Worm (Caenorhabditis elegans): ENCODE data around the gene cnnm-5.

cnnm-5 gene

ce11 chrIII:3789688-3790371 lies 39.2 kb downstream of the cnnm-5 start (continued):
- no peak for TF ChIP-seq attf-5 (GFP tag; optimal IDR thresholded peaks at IDR 0.05)
- peak; percentile 56 for TF ChIP-seq him-1 (tag; optimal IDR thresholded peaks at IDR 0.05)
- TF ChIP-seq chd-7 (tag; optimal IDR thresholded peaks at IDR 0.05): peak; percentile 40
- TF ChIP-seq B0336.3 (GFP tag; IDR thresholded peaks at IDR 0.05): no peak
- TF ChIP-seq xnd-1 (tag; optimal IDR thresholded peaks at IDR 0.05): no peak
- TF ChIP-seq B0035.1 (tag; optimal IDR thresholded peaks at IDR 0.05): no peak
- TF ChIP-seq tlf-1 (GFP tag; optimal IDR thresholded peaks at IDR 0.05): no peak
- peak; percentile 34 for TF ChIP-seq atf-7 (tag; optimal IDR thresholded peaks at IDR 0.05)
- no peak for TF ChIP-seq ceh-100 (GFP tag; IDR thresholded peaks at IDR 0.05)
- TF ChIP-seq sdz-38 (tag; optimal IDR thresholded peaks at IDR 0.05): no peak
- no peak for TF ChIP-seq cebp-1 (GFP tag; IDR thresholded peaks at IDR 0.05)
- TF ChIP-seq cebp-1 (tag; optimal IDR thresholded peaks at IDR 0.05): peak; percentile 34
- TF ChIP-seq B0019.2 (GFP tag; conservative IDR thresholded peaks at IDR 0.05): no peak
- no peak for TF ChIP-seq dox-1 (GFP tag; IDR thresholded peaks at IDR 0.05)
- TF ChIP-seq F10E7.11 (tag; optimal IDR thresholded peaks at IDR 0.05): no peak
- no peak for TF ChIP-seq C06A6.2 (GFP tag; conservative IDR thresholded peaks at IDR 0.05)
- TF ChIP-seq K11D2.4 (GFP tag; IDR thresholded peaks at IDR 0.05): 0 out of 2 replicates have a peak, but pooled peaks have one; percentile 32
- no peak for TF ChIP-seq dpl-1 (GFP tag; optimal IDR thresholded peaks at IDR 0.05)
- no peak for TF ChIP-seq mel-28 (tag; optimal IDR thresholded peaks at IDR 0.05; ENCODE audit: borderline replicate concordance)
- no peak for TF ChIP-seq attf-3 (GFP tag; conservative IDR thresholded peaks at IDR 0.05)
- TF ChIP-seq lsl-1 (GFP tag; optimal IDR thresholded peaks at IDR 0.05): no peak
- TF ChIP-seq nfya-2 (GFP tag; IDR thresholded peaks at IDR 0.05): no peak
- no peak for TF ChIP-seq hrde-1 (tag; optimal IDR thresholded peaks at IDR 0.05; ENCODE audit: borderline replicate concordance)
- TF ChIP-seq madf-6 (GFP tag; IDR thresholded peaks at IDR 0.05): peak; percentile 8; the same call in 1 of the 2 replicates
- TF ChIP-seq ztf-6 (GFP tag; IDR thresholded peaks at IDR 0.05): no peak
- no peak for TF ChIP-seq F23B12.7 (tag; optimal IDR thresholded peaks at IDR 0.05; ENCODE audit: insufficient read depth)
- TF ChIP-seq F57C9.4 (tag; optimal IDR thresholded peaks at IDR 0.05): no peak
- no peak for TF ChIP-seq ceh-79 (tag; optimal IDR thresholded peaks at IDR 0.05)

ce11 chrIII:3786427-3786935 lies 42.5 kb downstream of the cnnm-5 start, which contains the start of gene acy-3:
TSS of gene acy-3 (minus strand) at chrIII:3786477.
- TF ChIP-seq ZK185.1 (tag; optimal IDR thresholded peaks at IDR 0.05; ENCODE audit: poor library complexity, severe bottlenecking): no peak
- TF ChIP-seq somi-1 (GFP tag; optimal IDR thresholded peaks at IDR 0.05): peak; percentile 11
- no peak for TF ChIP-seq C17E4.6 (GFP tag; IDR thresholded peaks at IDR 0.05)
- no peak for TF ChIP-seq snpc-4 (GFP tag; optimal IDR thresholded peaks at IDR 0.05)
- TF ChIP-seq snpc-4 (tag; optimal IDR thresholded peaks at IDR 0.05): peak in 1 of 4 experiments; percentile 28
- no peak for TF ChIP-seq ceh-58 (GFP tag; IDR thresholded peaks at IDR 0.05)
- peak; percentile 24 for TF ChIP-seq lin-40 (tag; optimal IDR thresholded peaks at IDR 0.05)
- peak; percentile 73 for TF ChIP-seq hmg-1.2 (GFP tag; IDR thresholded peaks at IDR 0.05)
- TF ChIP-seq cebp-1 (GFP tag; IDR thresholded peaks at IDR 0.05): no peak
- TF ChIP-seq cebp-1 (tag; optimal IDR thresholded peaks at IDR 0.05): peak; percentile 41
- peak; percentile 61; the same call in 1 of the 2 replicates for TF ChIP-seq B0336.3 (GFP tag; IDR thresholded peaks at IDR 0.05)
- no peak for TF ChIP-seq ceh-27 (GFP tag; optimal IDR thresholded peaks at IDR 0.05)
- no peak for TF ChIP-seq ets-4 (GFP tag; optimal IDR thresholded peaks at IDR 0.05)
- TF ChIP-seq dox-1 (GFP tag; IDR thresholded peaks at IDR 0.05): peak; percentile 45; the same call in 1 of the 2 replicates
- no peak for TF ChIP-seq ccch-3 (GFP tag; optimal IDR thresholded peaks at IDR 0.05)
- peak; percentile 42 for TF ChIP-seq ztf-22 (GFP tag; optimal IDR thresholded peaks at IDR 0.05)
- no peak for TF ChIP-seq nhr-120 (GFP tag; IDR thresholded peaks at IDR 0.05)
- TF ChIP-seq aptf-2 (GFP tag; conservative IDR thresholded peaks at IDR 0.05): no peak
- TF ChIP-seq mxl-1 (tag; optimal IDR thresholded peaks at IDR 0.05): no peak
- TF ChIP-seq attf-5 (GFP tag; optimal IDR thresholded peaks at IDR 0.05): peak; percentile 45
- no peak for TF ChIP-seq ztf-28 (GFP tag; IDR thresholded peaks at IDR 0.05)
- peak; percentile 1 for TF ChIP-seq F52B5.7 (tag; optimal IDR thresholded peaks at IDR 0.05)
- peak; percentile 5 for TF ChIP-seq tbp1 (GFP tag; optimal IDR thresholded peaks at IDR 0.05)
- TF ChIP-seq nhr-80 (tag; optimal IDR thresholded peaks at IDR 0.05): peak; percentile 75
- TF ChIP-seq atf-7 (tag; optimal IDR thresholded peaks at IDR 0.05): no peak
